Fruit fly (Drosophila melanogaster) whole organism, embryonic: ENCODE data around the gene Hgsnat.

ENCODE experiments used
- B-H2 ChIP-seq: fragments of 200-800 bp; sonication (Bioruptor generic); optimal IDR thresholded peaks from 2 replicates; lab custom pipeline; 2018; ENCODE audit warnings: missing biosample characterization, mild to moderate bottlenecking, missing genetic modification characterization
- BtbVII ChIP-seq: fragments of 200-800 bp; sonication (Bioruptor generic); optimal IDR thresholded peaks from 3 replicates; lab custom pipeline; 2017; ENCODE audit warnings: missing biosample characterization, mild to moderate bottlenecking, missing genetic modification characterization
- C15 ChIP-seq: fragments of 200-800 bp; sonication (Bioruptor generic); IDR thresholded peaks from 3 replicates; pipeline ENCODE4 v1.3.6; 2022; ENCODE audit warnings: missing biosample characterization, missing genetic modification characterization
- CG11093 ChIP-seq: fragments of 200-800 bp; sonication (Bioruptor generic); IDR thresholded peaks from 3 replicates; pipeline ENCODE4 v1.3.6; 2022; ENCODE audit warnings: missing biosample characterization, missing genetic modification characterization
- CG11247 ChIP-seq: fragments of 200-800 bp; sonication (Bioruptor generic); IDR thresholded peaks from 2 replicates; pipeline ENCODE4 v1.3.6; 2022; ENCODE audit warnings: missing biosample characterization, missing genetic modification characterization
- CG12299 ChIP-seq: fragments of 200-800 bp; sonication (Bioruptor generic); optimal IDR thresholded peaks from 2 replicates; lab custom pipeline; 2018; ENCODE audit warnings: missing biosample characterization, mild to moderate bottlenecking, missing genetic modification characterization
- CG1233 ChIP-seq: fragments of 200-800 bp; sonication (Bioruptor generic); optimal IDR thresholded peaks from 4 replicates; lab custom pipeline; 2018; ENCODE audit warnings: missing biosample characterization, mild to moderate bottlenecking, missing genetic modification characterization
- CG15073 ChIP-seq: fragments of 200-800 bp; sonication (Bioruptor generic); optimal IDR thresholded peaks from 2 replicates; lab custom pipeline; 2016; ENCODE audit warnings: missing biosample characterization, missing genetic modification characterization
- CG1603 ChIP-seq: fragments of 200-800 bp; sonication (Bioruptor generic); optimal IDR thresholded peaks from 2 replicates; lab custom pipeline; 2019; ENCODE audit warnings: missing biosample characterization, mild to moderate bottlenecking, missing genetic modification characterization, moderate library complexity
- CG1792 ChIP-seq: fragments of 200-800 bp; sonication (Bioruptor generic); optimal IDR thresholded peaks from 2 replicates; lab custom pipeline; 2016; ENCODE audit warnings: missing biosample characterization, missing genetic modification characterization
- CG18619 ChIP-seq: fragments of 200-800 bp; sonication (Bioruptor generic); optimal IDR thresholded peaks from 3 replicates; lab custom pipeline; 2017; ENCODE audit warnings: missing biosample characterization, mild to moderate bottlenecking, missing genetic modification characterization
- CG30020 ChIP-seq: fragments of 200-800 bp; optimal IDR thresholded peaks from 2 replicates; lab custom pipeline; 2019; ENCODE audit warnings: missing biosample characterization, mild to moderate bottlenecking, missing genetic modification characterization, moderate library complexity
- CG31388 ChIP-seq: fragments of 200-800 bp; sonication (Bioruptor generic); optimal IDR thresholded peaks from 2 replicates; lab custom pipeline; 2016; ENCODE audit warnings: missing biosample characterization, missing genetic modification characterization
- CG33213 ChIP-seq: fragments of 200-800 bp; sonication (Bioruptor generic); optimal IDR thresholded peaks from 3 replicates; lab custom pipeline; 2016; ENCODE audit warnings: missing biosample characterization, missing genetic modification characterization
- CG33557 ChIP-seq: fragments of 200-800 bp; sonication (Bioruptor generic); optimal IDR thresholded peaks from 2 replicates; lab custom pipeline; 2019; ENCODE audit warnings: missing biosample characterization, mild to moderate bottlenecking, missing genetic modification characterization, moderate library complexity
- CG4404 ChIP-seq: fragments of 200-800 bp; sonication (Bioruptor generic); IDR thresholded peaks from 2 replicates; pipeline ENCODE4 v1.3.6; 2022; ENCODE audit warnings: missing biosample characterization, missing genetic modification characterization
- CG4424 ChIP-seq: fragments of 200-800 bp; sonication (Bioruptor generic); optimal IDR thresholded peaks from 3 replicates; lab custom pipeline; 2016; ENCODE audit warnings: missing biosample characterization, missing genetic modification characterization
- CG4707 ChIP-seq: fragments of 200-800 bp; sonication (Bioruptor generic); optimal IDR thresholded peaks from 2 replicates; lab custom pipeline; 2018; ENCODE audit warnings: missing biosample characterization, mild to moderate bottlenecking, missing genetic modification characterization, moderate library complexity
- CG6765 ChIP-seq: fragments of 200-800 bp; sonication (Bioruptor generic); optimal IDR thresholded peaks from 3 replicates; lab custom pipeline; 2017; ENCODE audit warnings: missing biosample characterization, mild to moderate bottlenecking, missing genetic modification characterization
- CG7556 ChIP-seq: fragments of 200-800 bp; sonication (Bioruptor generic); optimal IDR thresholded peaks from 2 replicates; lab custom pipeline; 2017; ENCODE audit warnings: missing biosample characterization, mild to moderate bottlenecking, missing genetic modification characterization
- CG9437 ChIP-seq: fragments of 200-800 bp; sonication (Bioruptor generic); optimal IDR thresholded peaks from 2 replicates; lab custom pipeline; 2018; ENCODE audit warnings: missing biosample characterization, mild to moderate bottlenecking, missing genetic modification characterization
- CG9817 ChIP-seq: fragments of 200-800 bp; sonication (Bioruptor generic); optimal IDR thresholded peaks from 2 replicates; lab custom pipeline; 2018; ENCODE audit warnings: missing biosample characterization, mild to moderate bottlenecking, missing genetic modification characterization, moderate library complexity
- CG9876 ChIP-seq: fragments of 200-800 bp; sonication (Bioruptor generic); optimal IDR thresholded peaks from 2 replicates; lab custom pipeline; 2016; ENCODE audit warnings: missing biosample characterization, missing genetic modification characterization
- CG9932 ChIP-seq: fragments of 200-800 bp; sonication (Bioruptor generic); IDR thresholded peaks from 2 replicates; pipeline ENCODE4 v1.3.6; 2022; ENCODE audit warnings: missing biosample characterization, missing genetic modification characterization
- Gug ChIP-seq: fragments of 200-800 bp; sonication (Bioruptor generic); IDR thresholded peaks from 4 replicates; pipeline ENCODE4 v1.3.6; 2022; ENCODE audit warnings: missing biosample characterization, missing genetic modification characterization
- HHEX ChIP-seq: fragments of 200-800 bp; sonication (Bioruptor generic); optimal IDR thresholded peaks from 3 replicates; lab custom pipeline; 2017; ENCODE audit warnings: missing biosample characterization, mild to moderate bottlenecking, missing genetic modification characterization, missing genetic modification reagents
- Hey ChIP-seq: fragments of 200-800 bp; sonication (Bioruptor generic); optimal IDR thresholded peaks from 3 replicates; lab custom pipeline; 2018; ENCODE audit warnings: missing biosample characterization, mild to moderate bottlenecking, missing genetic modification characterization
- MTF-1 ChIP-seq: fragments of 200-800 bp; sonication (Bioruptor generic); optimal IDR thresholded peaks from 2 replicates; lab custom pipeline; 2018; ENCODE audit warnings: missing biosample characterization, mild to moderate bottlenecking, missing genetic modification characterization, borderline replicate concordance
- Meics ChIP-seq: fragments of 200-800 bp; sonication (Bioruptor generic); optimal IDR thresholded peaks from 2 replicates; lab custom pipeline; 2017; ENCODE audit warnings: missing biosample characterization, mild to moderate bottlenecking, missing genetic modification characterization
- Sox100B ChIP-seq: fragments of 200-800 bp; sonication (Bioruptor generic); optimal IDR thresholded peaks from 3 replicates; lab custom pipeline; 2018; ENCODE audit warnings: missing biosample characterization, mild to moderate bottlenecking, missing genetic modification characterization
- Vsx1 ChIP-seq: fragments of 200-800 bp; sonication (Bioruptor generic); optimal IDR thresholded peaks from 2 replicates; lab custom pipeline; 2017; ENCODE audit warnings: missing biosample characterization, mild to moderate bottlenecking, missing genetic modification characterization, missing genetic modification reagents
- cad ChIP-seq: fragments of >200 bp; optimal IDR thresholded peaks from 2 replicates; lab custom pipeline; 2017; ENCODE audit warnings: missing biosample characterization, missing genetic modification characterization
- cg ChIP-seq: fragments of 200-800 bp; sonication (Bioruptor generic); optimal IDR thresholded peaks from 3 replicates; lab custom pipeline; 2019; ENCODE audit warnings: missing biosample characterization, mild to moderate bottlenecking, missing genetic modification characterization, moderate library complexity
- ci ChIP-seq: fragments of 200-800 bp; sonication (Bioruptor generic); IDR thresholded peaks from 3 replicates; pipeline ENCODE4 v1.3.6; 2022; ENCODE audit warnings: missing biosample characterization, missing genetic modification characterization
- disco-r ChIP-seq: fragments of 200-800 bp; sonication (Bioruptor generic); optimal IDR thresholded peaks from 2 replicates; lab custom pipeline; 2016; ENCODE audit warnings: missing biosample characterization, missing genetic modification characterization
- gem ChIP-seq: fragments of 200-800 bp; sonication (Bioruptor generic); optimal IDR thresholded peaks from 2 replicates; lab custom pipeline; 2019; ENCODE audit warnings: missing biosample characterization, mild to moderate bottlenecking, missing genetic modification characterization, moderate library complexity
- grn ChIP-seq: fragments of 200-800 bp; sonication (Bioruptor generic); optimal IDR thresholded peaks from 3 replicates; lab custom pipeline; 2017; ENCODE audit warnings: missing biosample characterization, missing genetic modification characterization
- gt ChIP-seq: fragments of 200-800 bp; sonication (Bioruptor generic); IDR thresholded peaks from 2 replicates; pipeline ENCODE4 v1.3.6; 2022; ENCODE audit warnings: missing biosample characterization, missing genetic modification characterization
- hbn ChIP-seq: fragments of 200-800 bp; sonication (Bioruptor generic); IDR thresholded peaks from 2 replicates; pipeline ENCODE4 v1.3.6; 2022; ENCODE audit warnings: missing biosample characterization, missing genetic modification characterization; ENCODE audit not compliant: partially characterized antibody
- inv ChIP-seq: fragments of 200-800 bp; sonication (Bioruptor generic); IDR thresholded peaks from 2 replicates; pipeline ENCODE4 v1.3.6; 2022; ENCODE audit warnings: missing biosample characterization, missing genetic modification characterization; ENCODE audit not compliant: partially characterized antibody
- knrl ChIP-seq: fragments of 200-800 bp; sonication (Bioruptor generic); IDR thresholded peaks from 3 replicates; pipeline ENCODE4 v1.3.6; 2022; ENCODE audit warnings: missing biosample characterization, missing genetic modification characterization; ENCODE audit not compliant: partially characterized antibody
- mirr ChIP-seq: fragments of 200-800 bp; sonication (Bioruptor generic); optimal IDR thresholded peaks from 3 replicates; lab custom pipeline; 2018; ENCODE audit warnings: missing biosample characterization, mild to moderate bottlenecking, missing genetic modification characterization
- nau ChIP-seq: fragments of 200-800 bp; sonication (Bioruptor generic); optimal IDR thresholded peaks from 3 replicates; lab custom pipeline; 2017; ENCODE audit warnings: missing biosample characterization, mild to moderate bottlenecking, missing genetic modification characterization, missing genetic modification reagents
- psq ChIP-seq: fragments of 200-800 bp; sonication (Bioruptor generic); optimal IDR thresholded peaks from 2 replicates; lab custom pipeline; 2017; ENCODE audit warnings: missing biosample characterization, missing genetic modification characterization
- repo ChIP-seq: fragments of 200-800 bp; sonication (Bioruptor generic); optimal IDR thresholded peaks from 2 replicates; lab custom pipeline; 2016; ENCODE audit warnings: missing biosample characterization, missing genetic modification characterization
- sr ChIP-seq: fragments of 200-800 bp; sonication (Bioruptor generic); IDR thresholded peaks from 3 replicates; pipeline ENCODE4 v1.3.6; 2022; ENCODE audit warnings: missing biosample characterization, missing genetic modification characterization
- tna ChIP-seq: fragments of 200-800 bp; sonication (Bioruptor generic); IDR thresholded peaks from 2 replicates; pipeline ENCODE4 v1.3.6; 2022; ENCODE audit warnings: missing biosample characterization, missing genetic modification characterization; ENCODE audit not compliant: partially characterized antibody
- tx ChIP-seq: fragments of 200-800 bp; sonication (Bioruptor generic); optimal IDR thresholded peaks from 2 replicates; lab custom pipeline; 2016; ENCODE audit warnings: missing biosample characterization, missing genetic modification characterization

Hgsnat gene

dm6 chrX:4909938-4910778, 8.4 kb upstream of the Hgsnat start (continued):
- TF ChIP-seq inv (GFP tag; lab: Robert Waterston, UW) (peak; percentile 13; the same call in 1 of the 2 replicates), Meics (GFP tag; lab: Kevin White, UChicago) (peak; percentile 100), CG7556 (peak; percentile 100), B-H2 (GFP tag; lab: Kevin White, UChicago) (peak; percentile 99), sr (GFP tag; lab: Robert Waterston, UW) (peak; percentile 98), knrl (GFP tag; lab: Robert Waterston, UW) (no peak), C15 (GFP tag; lab: Robert Waterston, UW) (peak; percentile 99), CG9437 (peak; percentile 96), repo (peak; percentile 99), tx (GFP tag; lab: Kevin White, UChicago) (peak; percentile 99), CG1603 (tag; lab: Kevin White, UChicago) (peak; percentile 98), CG1792 (GFP tag; lab: Kevin White, UChicago) (peak; percentile 99), CG4424 (GFP tag; lab: Kevin White, UChicago) (peak; percentile 100), CG4404 (GFP tag; lab: Robert Waterston, UW) (peak; percentile 100), mirr (GFP tag; lab: Kevin White, UChicago) (peak; percentile 99), cad (GFP tag; lab: Kevin White, UChicago) (no peak), CG11247 (GFP tag; lab: Robert Waterston, UW) (peak; percentile 100), CG31388 (GFP tag; lab: Kevin White, UChicago) (peak; percentile 99), gem (tag; lab: Kevin White, UChicago) (peak; percentile 100), CG11093 (GFP tag; lab: Robert Waterston, UW) (peak; percentile 100), CG9817 (peak; percentile 100), disco-r (GFP tag; lab: Kevin White, UChicago) (peak; percentile 99), CG33557 (GFP tag; lab: Kevin White, UChicago) (peak; percentile 99), tna (GFP tag; lab: Robert Waterston, UW) (no peak), ci (GFP tag; lab: Robert Waterston, UW) (peak; percentile 100), MTF-1 (peak; percentile 99), CG18619 (peak; percentile 100), psq (peak; percentile 99), Sox100B (GFP tag; lab: Kevin White, UChicago) (peak; percentile 100), grn (peak; percentile 96), Gug (GFP tag; lab: Robert Waterston, UW) (peak; percentile 100), CG9876 (GFP tag; lab: Kevin White, UChicago) (peak; percentile 100), CG15073 (GFP tag; lab: Kevin White, UChicago) (peak; percentile 94), CG1233 (GFP tag; lab: Kevin White, UChicago) (peak; percentile 100), CG33213 (peak; percentile 100), Vsx1 (peak; percentile 99), gt (GFP tag; lab: Robert Waterston, UW) (peak; percentile 99), CG9932 (GFP tag; lab: Robert Waterston, UW) (peak; percentile 100), CG30020 (tag; lab: Kevin White, UChicago) (peak; percentile 93), HHEX (peak; percentile 100), nau (GFP tag; lab: Kevin White, UChicago) (peak; percentile 100), hbn (GFP tag; lab: Robert Waterston, UW) (0 out of 2 replicates have a peak, but pooled peaks have one; percentile 38), CG4707 (peak; percentile 97), CG12299 (tag; lab: Kevin White, UChicago) (peak; percentile 99), cg (GFP tag; lab: Kevin White, UChicago) (peak; percentile 84), Hey (peak; percentile 98), BtbVII (GFP tag; lab: Kevin White, UChicago) (peak; percentile 100), CG6765 (GFP tag; lab: Kevin White, UChicago) (peak; percentile 100)
